Worm (Caenorhabditis elegans) whole organism, L4 larva: ENCODE data around the gene orc-3.
A peak's percentile ranks its signal among the peaks of the same experiment; 100 is the strongest.

Experiments
- F37D6.2 ChIP-seq: sonication (generic microtip); optimal IDR thresholded peaks from 2 replicates; lab custom pipeline; 2016; ENCODE audit warnings: mild to moderate bottlenecking, missing genetic modification characterization, missing compliant biosample characterization
- T20F7.1 ChIP-seq: fragments of 200-800 bp; sonication (Bioruptor generic); optimal IDR thresholded peaks from 2 replicates; lab custom pipeline; 2018; ENCODE audit warnings: mild to moderate bottlenecking, missing genetic modification characterization, missing compliant biosample characterization
- Y105C5A.15 ChIP-seq: fragments of 200-800 bp; sonication (Bioruptor generic); IDR thresholded peaks from 2 replicates; pipeline ENCODE4 v1.3.6; 2022; ENCODE audit warnings: missing genetic modification characterization, missing compliant biosample characterization
- aha-1 ChIP-seq: fragments of 150-350 bp; peaks from one replicate; lab custom pipeline; 2014; ENCODE audit warnings: missing biosample characterization, missing genetic modification characterization
- aly-2 ChIP-seq: sonication (generic microtip); optimal IDR thresholded peaks from 2 replicates; lab custom pipeline; 2018; ENCODE audit warnings: missing biosample characterization, missing genetic modification characterization
- ama-1 ChIP-seq: fragments of 150-350 bp; optimal IDR thresholded peaks from 2 replicates; lab custom pipeline; 2014; ENCODE audit warnings: inconsistent platforms, mixed read lengths
- ceh-20 ChIP-seq: fragments of 200-800 bp; sonication (Bioruptor generic); IDR thresholded peaks from 2 replicates; pipeline ENCODE4 v1.3.6; 2022; ENCODE audit warnings: missing genetic modification reagents, missing genetic modification characterization, missing compliant biosample characterization
- ceh-28 ChIP-seq: fragments of 150-350 bp; optimal IDR thresholded peaks from 2 replicates; lab custom pipeline; 2014; ENCODE audit warnings: missing biosample characterization, missing genetic modification reagents, missing genetic modification characterization
- ceh-32 ChIP-seq: sonication (generic microtip); optimal IDR thresholded peaks from 2 replicates; lab custom pipeline; 2016; ENCODE audit warnings: mild to moderate bottlenecking, missing genetic modification characterization, missing compliant biosample characterization; ENCODE audit not compliant: poor library complexity
- ces-1 ChIP-seq: fragments of 150-350 bp; sonication (generic microtip); optimal IDR thresholded peaks from 4 replicates; lab custom pipeline; 2014; ENCODE audit warnings: missing biosample characterization, missing genetic modification reagents, missing genetic modification characterization
- cey-2 ChIP-seq: sonication (generic microtip); optimal IDR thresholded peaks from 3 replicates; lab custom pipeline; 2017; ENCODE audit warnings: missing genetic modification characterization, mild to moderate bottlenecking, missing compliant biosample characterization, antibody characterized with exemption, borderline replicate concordance; ENCODE audit not compliant: insufficient read depth
- ctbp-1 ChIP-seq: fragments of 200-800 bp; sonication (Bioruptor generic); IDR thresholded peaks from 2 replicates; pipeline ENCODE4 v1.3.6; 2022; ENCODE audit warnings: missing genetic modification reagents, missing genetic modification characterization, missing compliant biosample characterization
- dmd-6 ChIP-seq: fragments of 200-800 bp; sonication (Bioruptor generic); IDR thresholded peaks from 2 replicates; pipeline ENCODE4 v1.3.6; 2022; ENCODE audit warnings: missing genetic modification reagents, missing genetic modification characterization, missing compliant biosample characterization
- duxl-1 ChIP-seq: sonication (generic microtip); optimal IDR thresholded peaks from 2 replicates; lab custom pipeline; 2016; ENCODE audit warnings: mild to moderate bottlenecking, missing genetic modification characterization, moderate library complexity, missing compliant biosample characterization; ENCODE audit not compliant: poor library complexity
- dve-1 ChIP-seq: sonication (generic microtip); optimal IDR thresholded peaks from 2 replicates; lab custom pipeline; 2017; ENCODE audit warnings: antibody characterized with exemption, mild to moderate bottlenecking, missing genetic modification characterization, missing compliant biosample characterization; ENCODE audit not compliant: insufficient read depth
- fkh-10 ChIP-seq: fragments of 150-350 bp; optimal IDR thresholded peaks from 2 replicates; lab custom pipeline; 2014; ENCODE audit warnings: missing biosample characterization, missing genetic modification reagents, missing genetic modification characterization
- fos-1 ChIP-seq: fragments of 150-350 bp; optimal IDR thresholded peaks from 2 replicates; lab custom pipeline; 2014; ENCODE audit warnings: missing biosample characterization, missing genetic modification characterization
- hlh-11 ChIP-seq: fragments of 200-800 bp; sonication (Bioruptor generic); optimal IDR thresholded peaks from 2 replicates; lab custom pipeline; 2018; ENCODE audit warnings: mild to moderate bottlenecking, missing genetic modification characterization, missing compliant biosample characterization
- hlh-30 ChIP-seq: sonication (generic microtip); optimal IDR thresholded peaks from 2 replicates; lab custom pipeline; 2017; ENCODE audit warnings: antibody characterized with exemption, mild to moderate bottlenecking, missing genetic modification characterization, missing compliant biosample characterization; ENCODE audit not compliant: insufficient read depth
- hmg-1.1 ChIP-seq: fragments of 200-800 bp; sonication (Bioruptor generic); IDR thresholded peaks from 2 replicates; pipeline ENCODE4 v1.3.6; 2022; ENCODE audit warnings: missing genetic modification reagents, missing genetic modification characterization, missing compliant biosample characterization
- jun-1 ChIP-seq: fragments of 150-350 bp; optimal IDR thresholded peaks from 2 replicates; lab custom pipeline; 2014; ENCODE audit warnings: missing biosample characterization, missing genetic modification reagents, missing genetic modification characterization
- lin-15B ChIP-seq: fragments of 150-350 bp; sonication (generic microtip); optimal IDR thresholded peaks from 3 replicates; lab custom pipeline; 2014; ENCODE audit warnings: missing biosample characterization, missing genetic modification characterization
- lin-38 ChIP-seq: fragments of 200-800 bp; sonication (Bioruptor generic); IDR thresholded peaks from 2 replicates; pipeline ENCODE4 v1.3.6; 2022; ENCODE audit warnings: missing genetic modification reagents, missing genetic modification characterization, missing compliant biosample characterization
- lir-3 ChIP-seq: sonication (generic microtip); optimal IDR thresholded peaks from 2 replicates; lab custom pipeline; 2016; ENCODE audit warnings: mild to moderate bottlenecking, missing genetic modification characterization, missing compliant biosample characterization
- lsy-2 ChIP-seq, 2 experiments: fragments of 150-350 bp in 1 of 2; sonication (generic microtip) in 1 of 2; optimal IDR thresholded peaks; 2 replicates each; lab custom pipeline; 2014 to 2017; ENCODE audit warnings: missing biosample characterization in 2 of 2, missing genetic modification characterization in 2 of 2
- madf-5 ChIP-seq, 2 experiments: fragments of 200-800 bp; sonication (Bioruptor generic); IDR thresholded peaks; 2 replicates each; pipeline ENCODE4 v1.3.6; 2022; ENCODE audit warnings: missing compliant biosample characterization in 2 of 2, missing genetic modification characterization in 2 of 2
- mdt-29 ChIP-seq: fragments of 200-800 bp; sonication (Bioruptor generic); IDR thresholded peaks from 2 replicates; pipeline ENCODE4 v1.3.6; 2022; ENCODE audit warnings: missing genetic modification reagents, missing genetic modification characterization, missing compliant biosample characterization
- mep-1 ChIP-seq: fragments of 150-350 bp; sonication (generic microtip); optimal IDR thresholded peaks from 3 replicates; lab custom pipeline; 2014; ENCODE audit warnings: missing biosample characterization, missing genetic modification characterization
- mes-2 ChIP-seq: sonication (generic microtip); optimal IDR thresholded peaks from 2 replicates; lab custom pipeline; 2016; ENCODE audit warnings: missing genotype, mild to moderate bottlenecking, missing genetic modification characterization, missing compliant biosample characterization; ENCODE audit not compliant: poor library complexity, severe bottlenecking
- nhr-10 ChIP-seq: fragments of 150-350 bp; optimal IDR thresholded peaks from 2 replicates; lab custom pipeline; 2014; ENCODE audit warnings: missing biosample characterization, missing genetic modification characterization
- nhr-28 ChIP-seq: fragments of 150-350 bp; optimal IDR thresholded peaks from 2 replicates; lab custom pipeline; 2014; ENCODE audit warnings: missing biosample characterization, missing genetic modification characterization
- nhr-6 ChIP-seq: fragments of 150-350 bp; optimal IDR thresholded peaks from 2 replicates; lab custom pipeline; 2014; ENCODE audit warnings: missing biosample characterization, missing genetic modification characterization
- nhr-76 ChIP-seq: fragments of 150-350 bp; optimal IDR thresholded peaks from 2 replicates; lab custom pipeline; 2014; ENCODE audit warnings: missing biosample characterization, missing genetic modification characterization
- php-3 ChIP-seq: fragments of 200-800 bp; sonication (Bioruptor generic); IDR thresholded peaks from 2 replicates; pipeline ENCODE4 v1.3.6; 2022; ENCODE audit warnings: missing genetic modification reagents, missing genetic modification characterization, missing compliant biosample characterization
- set-16 ChIP-seq: fragments of 200-800 bp; sonication (Bioruptor generic); IDR thresholded peaks from 2 replicates; pipeline ENCODE4 v1.3.6; 2022; ENCODE audit warnings: missing genetic modification reagents, missing genetic modification characterization, missing compliant biosample characterization
- spr-1 ChIP-seq: sonication (generic microtip); optimal IDR thresholded peaks from 2 replicates; lab custom pipeline; 2016; ENCODE audit warnings: mild to moderate bottlenecking, missing genetic modification characterization, missing compliant biosample characterization
- tag-97 ChIP-seq: fragments of 200-800 bp; sonication (Bioruptor generic); IDR thresholded peaks from 2 replicates; pipeline ENCODE4 v1.3.6; 2022; ENCODE audit warnings: missing genetic modification characterization, missing compliant biosample characterization
- unc-130 ChIP-seq: sonication (generic microtip); optimal IDR thresholded peaks from 2 replicates; lab custom pipeline; 2016; ENCODE audit warnings: missing genetic modification reagents, missing genetic modification characterization, missing compliant biosample characterization
- unc-39 ChIP-seq: sonication (generic microtip); optimal IDR thresholded peaks from 2 replicates; lab custom pipeline; 2017; ENCODE audit warnings: missing biosample characterization, missing genetic modification characterization
- unc-62 ChIP-seq, 3 experiments: fragments of 150-350 bp in 1 of 3; sonication (generic microtip); optimal IDR thresholded peaks in 2 of 3; peaks in 1 of 3; 1 replicate in 1 of 3; 2 replicates in 2 of 3; lab custom pipeline; 2014 to 2017; ENCODE audit warnings: missing biosample characterization in 3 of 3, missing genetic modification characterization in 3 of 3, missing genetic modification reagents in 3 of 3, missing genotype in 1 of 3
- vab-7 ChIP-seq: fragments of 200-800 bp; sonication (Bioruptor generic); IDR thresholded peaks from 2 replicates; pipeline ENCODE4 v1.3.6; 2022; ENCODE audit warnings: missing genetic modification reagents, missing genetic modification characterization, missing compliant biosample characterization
- zip-11 ChIP-seq: fragments of 200-800 bp; sonication (Bioruptor generic); IDR thresholded peaks from 2 replicates; pipeline ENCODE4 v1.3.6; 2022; ENCODE audit warnings: missing genetic modification characterization, missing compliant biosample characterization
- zip-2 ChIP-seq: fragments of 150-350 bp; optimal IDR thresholded peaks from 2 replicates; lab custom pipeline; 2014; ENCODE audit warnings: missing biosample characterization, missing genetic modification characterization
- ztf-11 ChIP-seq: fragments of 150-350 bp; optimal IDR thresholded peaks from 2 replicates; lab custom pipeline; 2014; ENCODE audit warnings: missing biosample characterization, missing genetic modification characterization

orc-3 gene

ce11 chrIII:1193326-1193862 lies 14.5 kb upstream of the orc-3 start, which contains the start of gene Y119D3B.14:
Y119D3B.14 (minus strand) TSS chrIII:1193812.
- TF ChIP-seq set-16 (0 out of 2 replicates have a peak, but pooled peaks have one; percentile 19), aha-1 (tag; lab: Kevin White, UChicago) (peak; percentile 77), T20F7.1 (no peak), ceh-28 (tag; lab: Kevin White, UChicago) (peak; percentile 54), lin-38 (GFP tag; lab: Robert Waterston, UW) (peak; percentile 11; the same call in 1 of the 2 replicates), ceh-32 (tag; lab: Kevin White, UChicago) (no peak)

- no peak for TF ChIP-seq nhr-10 (tag; lab: Kevin White, UChicago)
- TF ChIP-seq unc-130 (GFP tag; lab: Kevin White, UChicago): no peak
- TF ChIP-seq Y105C5A.15 (GFP tag; lab: Robert Waterston, UW): no peak
- TF ChIP-seq vab-7 (GFP tag; lab: Robert Waterston, UW): no peak
- TF ChIP-seq tag-97 (GFP tag; lab: Robert Waterston, UW): no peak
- no peak for TF ChIP-seq madf-5 (GFP tag; IDR thresholded peaks at IDR 0.05; lab: Robert Waterston, UW)
- no peak for TF ChIP-seq zip-11 (GFP tag; lab: Robert Waterston, UW)
- no peak for TF ChIP-seq dmd-6 (GFP tag; lab: Robert Waterston, UW)
- TF ChIP-seq unc-39 (tag; lab: Kevin White, UChicago): no peak
- no peak for TF ChIP-seq lin-15B (tag; lab: Kevin White, UChicago)
- no peak for TF ChIP-seq ztf-11 (tag; lab: Kevin White, UChicago)
- no peak for TF ChIP-seq fos-1
- no peak for TF ChIP-seq ces-1 (GFP tag; lab: Kevin White, UChicago)
- no peak for TF ChIP-seq F37D6.2 (tag; lab: Kevin White, UChicago)
- no peak for TF ChIP-seq lir-3 (tag; lab: Kevin White, UChicago)
- TF ChIP-seq aly-2: no peak
These were observed 11.7 kb upstream of the orc-3 start, which contains the start of gene dss-1 for ce11 chrIII:1196192-1196591. dss-1 (minus strand) TSS chrIII:1196292.

ce11 chrIII:1201958-1202596 lies 5.9 kb upstream of the orc-3 start, which contains the start of the genes mrpl-45 and Y119D3B.12:
mrpl-45 (minus strand) TSS chrIII:1202008.
Y119D3B.12 (plus strand) TSS chrIII:1202546.
- peak in 1 of 2 experiments; percentile 86 for TF ChIP-seq unc-62 (GFP tag; optimal IDR thresholded peaks at IDR 0.05 in 1 of 2; lab: Kevin White, UChicago)
- TF ChIP-seq unc-62 (tag; optimal IDR thresholded peaks at IDR 0.05; lab: Kevin White, UChicago): no peak
- peak; percentile 29; the same call in 1 of the 2 replicates for TF ChIP-seq ctbp-1 (GFP tag; lab: Robert Waterston, UW)
- TF ChIP-seq dmd-6 (GFP tag; lab: Robert Waterston, UW): 0 out of 2 replicates have a peak, but pooled peaks have one; percentile 33
- peak; percentile 18 for TF ChIP-seq fkh-10 (GFP tag; lab: Kevin White, UChicago)
- peak; percentile 2 for TF ChIP-seq ama-1
- peak in 1 of 2 experiments; percentile 88 for TF ChIP-seq lsy-2 (tag; optimal IDR thresholded peaks at IDR 0.05; lab: Kevin White, UChicago)
- TF ChIP-seq hlh-11 (tag; lab: Kevin White, UChicago): peak; percentile 54
- peak; percentile 80 for TF ChIP-seq dve-1 (tag; lab: Kevin White, UChicago)
- TF ChIP-seq nhr-6: peak; percentile 70
- TF ChIP-seq lin-38 (GFP tag; lab: Robert Waterston, UW): peak; percentile 99
- peak; percentile 65 for TF ChIP-seq hmg-1.1
- TF ChIP-seq ceh-20 (GFP tag; lab: Robert Waterston, UW): 0 out of 2 replicates have a peak, but pooled peaks have one; percentile 18
- peak; percentile 36 for TF ChIP-seq lin-15B (tag; lab: Kevin White, UChicago)
- TF ChIP-seq zip-2 (tag; lab: Kevin White, UChicago): peak; percentile 1
- peak; percentile 9 for TF ChIP-seq spr-1
- TF ChIP-seq php-3 (GFP tag; lab: Robert Waterston, UW): 0 out of 2 replicates have a peak, but pooled peaks have one; percentile 38
- TF ChIP-seq mdt-29 (GFP tag; lab: Robert Waterston, UW): no peak
- no peak for TF ChIP-seq fos-1
- TF ChIP-seq mep-1 (tag; lab: Kevin White, UChicago): peak; percentile 72
- no peak for TF ChIP-seq ces-1 (GFP tag; lab: Kevin White, UChicago)
- TF ChIP-seq ztf-11 (tag; lab: Kevin White, UChicago): no peak
- peak; percentile 51 for TF ChIP-seq duxl-1 (tag; lab: Kevin White, UChicago)
- no peak for TF ChIP-seq nhr-76 (tag; lab: Kevin White, UChicago)
- TF ChIP-seq aha-1 (tag; lab: Kevin White, UChicago): peak; percentile 38
- no peak for TF ChIP-seq cey-2 (tag; lab: Kevin White, UChicago)
- TF ChIP-seq T20F7.1: no peak
- TF ChIP-seq mes-2 (tag; lab: Kevin White, UChicago): peak; percentile 88
- TF ChIP-seq nhr-28 (tag; lab: Kevin White, UChicago): peak; percentile 41
- TF ChIP-seq hlh-30: peak; percentile 81
- peak; percentile 16 for TF ChIP-seq jun-1 (tag; lab: Kevin White, UChicago)
